Worm (Caenorhabditis elegans): Measurements from ENCODE around the gene R09E10.13.

DNA sequence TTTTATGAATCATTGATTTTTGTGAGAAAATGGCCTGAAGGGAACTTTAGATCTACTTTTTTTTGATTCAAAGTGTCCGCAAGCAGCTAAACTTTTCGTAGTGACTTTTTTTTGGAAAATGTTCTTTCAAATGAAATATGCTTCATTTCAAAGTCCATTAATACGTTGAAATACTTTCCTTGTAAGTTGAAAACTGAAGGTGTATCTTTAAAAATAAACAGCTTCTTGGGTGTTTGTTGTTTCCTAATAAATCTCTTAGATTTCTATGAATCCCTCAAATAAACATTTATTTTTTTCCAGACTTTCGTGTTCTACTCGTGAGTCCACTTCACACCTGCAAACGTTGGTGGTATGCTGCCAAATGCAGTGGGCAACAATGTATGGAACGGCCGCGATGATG lies 8.3 kb downstream of the R09E10.13 start, which contains the start of gene ebax-1:
- no peak for TF ChIP-seq egl-27 (tag; optimal IDR thresholded peaks at IDR 0.05)
- TF ChIP-seq Y55F3AM.14 (GFP tag; optimal IDR thresholded peaks at IDR 0.05) = no peak
- no peak for TF ChIP-seq lsy-2 (tag; optimal IDR thresholded peaks at IDR 0.05)
- TF ChIP-seq unc-39 (tag; optimal IDR thresholded peaks at IDR 0.05) = no peak
- no peak for TF ChIP-seq dmd-4 (tag; optimal IDR thresholded peaks at IDR 0.05)
- TF ChIP-seq nhr-237 (tag; optimal IDR thresholded peaks at IDR 0.05) = no peak
- TF ChIP-seq lin-11 (tag; optimal IDR thresholded peaks at IDR 0.05) = no peak
